Worm (Caenorhabditis elegans): Measurements from ENCODE around the gene E02C12.12.

- TF ChIP-seq ama-1 (optimal IDR thresholded peaks at IDR 0.05) (no peak), scrt-1 (GFP tag; IDR thresholded peaks at IDR 0.05) (no peak), hnd-1 (tag; optimal IDR thresholded peaks at IDR 0.05) (no peak), F13C5.2 (tag; optimal IDR thresholded peaks at IDR 0.05) (no peak)
Observed at ce11 chrV:9427075-9427474, 45.0 kb upstream of the E02C12.12 start, which contains the start of gene F36D4.6.
